Fruit fly (Drosophila melanogaster) whole organism, embryonic: ENCODE data around the gene RluA-1.

Source experiments
- Aef1 ChIP-seq: fragments of 200-800 bp; sonication (Bioruptor generic); IDR thresholded peaks from 3 replicates; pipeline ENCODE4 v1.3.6; 2022; ENCODE audit warnings: missing biosample characterization, missing genetic modification characterization
- Atf3 ChIP-seq: fragments of 200-800 bp; sonication (Bioruptor generic); optimal IDR thresholded peaks from 3 replicates; lab custom pipeline; 2016; ENCODE audit warnings: missing biosample characterization, missing genetic modification characterization
- CG10147 ChIP-seq: fragments of 200-800 bp; sonication (Bioruptor generic); optimal IDR thresholded peaks from 2 replicates; lab custom pipeline; 2019; ENCODE audit warnings: missing biosample characterization, mild to moderate bottlenecking, missing genetic modification characterization, moderate library complexity
- CG11247 ChIP-seq: fragments of 200-800 bp; sonication (Bioruptor generic); IDR thresholded peaks from 2 replicates; pipeline ENCODE4 v1.3.6; 2022; ENCODE audit warnings: missing biosample characterization, missing genetic modification characterization
- CG11504 ChIP-seq: fragments of 200-800 bp; sonication (Bioruptor generic); optimal IDR thresholded peaks from 3 replicates; lab custom pipeline; 2019; ENCODE audit warnings: missing biosample characterization, mild to moderate bottlenecking, missing genetic modification characterization, moderate library complexity
- CG13775 ChIP-seq: fragments of 200-800 bp; sonication (Bioruptor generic); optimal IDR thresholded peaks from 3 replicates; lab custom pipeline; 2017; ENCODE audit warnings: missing biosample characterization, mild to moderate bottlenecking, missing genetic modification characterization
- CG15073 ChIP-seq: fragments of 200-800 bp; sonication (Bioruptor generic); optimal IDR thresholded peaks from 2 replicates; lab custom pipeline; 2016; ENCODE audit warnings: missing biosample characterization, missing genetic modification characterization
- CG1603 ChIP-seq: fragments of 200-800 bp; sonication (Bioruptor generic); optimal IDR thresholded peaks from 2 replicates; lab custom pipeline; 2019; ENCODE audit warnings: missing biosample characterization, mild to moderate bottlenecking, missing genetic modification characterization, moderate library complexity
- CG1647 ChIP-seq: fragments of 200-800 bp; sonication (Bioruptor generic); optimal IDR thresholded peaks from 3 replicates; lab custom pipeline; 2016; ENCODE audit warnings: missing biosample characterization, missing genetic modification characterization
- CG17568 ChIP-seq: fragments of 200-800 bp; sonication (Bioruptor generic); optimal IDR thresholded peaks from 2 replicates; lab custom pipeline; 2018; ENCODE audit warnings: missing biosample characterization, mild to moderate bottlenecking, missing genetic modification characterization, moderate library complexity
- CG17912 ChIP-seq: fragments of 200-800 bp; sonication (Bioruptor generic); optimal IDR thresholded peaks from 2 replicates; lab custom pipeline; 2018; ENCODE audit warnings: missing biosample characterization, mild to moderate bottlenecking, missing genetic modification characterization
- CG42726 ChIP-seq: fragments of 200-800 bp; sonication (Bioruptor generic); IDR thresholded peaks from 2 replicates; pipeline ENCODE4 v1.3.6; 2022; ENCODE audit warnings: missing biosample characterization, missing genetic modification characterization; ENCODE audit not compliant: partially characterized antibody
- CG4404 ChIP-seq: fragments of 200-800 bp; sonication (Bioruptor generic); IDR thresholded peaks from 2 replicates; pipeline ENCODE4 v1.3.6; 2022; ENCODE audit warnings: missing biosample characterization, missing genetic modification characterization
- CG6791 ChIP-seq: fragments of 200-800 bp; sonication (Bioruptor generic); IDR thresholded peaks from 3 replicates; pipeline ENCODE4 v1.3.6; 2022; ENCODE audit warnings: missing biosample characterization, missing genetic modification characterization; ENCODE audit not compliant: partially characterized antibody
- CG7271 ChIP-seq: fragments of 200-800 bp; sonication (Bioruptor generic); optimal IDR thresholded peaks from 2 replicates; lab custom pipeline; 2018; ENCODE audit warnings: missing biosample characterization, mild to moderate bottlenecking, missing genetic modification characterization, moderate library complexity
- CG7372 ChIP-seq: fragments of 200-800 bp; sonication (Bioruptor generic); IDR thresholded peaks from 2 replicates; pipeline ENCODE4 v1.3.6; 2022; ENCODE audit warnings: missing biosample characterization, missing genetic modification characterization
- CG7839 ChIP-seq: fragments of 200-800 bp; sonication (Bioruptor generic); optimal IDR thresholded peaks from 3 replicates; lab custom pipeline; 2018; ENCODE audit warnings: missing biosample characterization, mild to moderate bottlenecking, missing genetic modification characterization, moderate library complexity
- CG8089 ChIP-seq: fragments of 200-800 bp; sonication (Bioruptor generic); optimal IDR thresholded peaks from 3 replicates; lab custom pipeline; 2016; ENCODE audit warnings: missing biosample characterization, missing genetic modification characterization
- CG8290 ChIP-seq, 3 experiments: fragments of 200-800 bp; sonication (Bioruptor generic); optimal IDR thresholded peaks; 2 replicates each; lab custom pipeline; 2016 to 2019; ENCODE audit warnings: missing biosample characterization in 3 of 3, missing genetic modification characterization in 3 of 3, mild to moderate bottlenecking in 2 of 3, moderate library complexity in 1 of 3
- CG9727 ChIP-seq: fragments of 200-800 bp; sonication (Bioruptor generic); optimal IDR thresholded peaks from 3 replicates; lab custom pipeline; 2017; ENCODE audit warnings: missing biosample characterization, mild to moderate bottlenecking, missing genetic modification characterization
- Camta ChIP-seq: fragments of 200-800 bp; sonication (Bioruptor generic); optimal IDR thresholded peaks from 2 replicates; lab custom pipeline; 2016; ENCODE audit warnings: missing biosample characterization, missing genetic modification characterization
- Ets97D ChIP-seq: fragments of 200-800 bp; sonication (Bioruptor generic); optimal IDR thresholded peaks from 3 replicates; lab custom pipeline; 2016; ENCODE audit warnings: missing biosample characterization, missing genetic modification characterization
- Fer1 ChIP-seq: fragments of 200-800 bp; sonication (Bioruptor generic); optimal IDR thresholded peaks from 2 replicates; lab custom pipeline; 2017; ENCODE audit warnings: missing biosample characterization, mild to moderate bottlenecking, missing genetic modification characterization
- H2.0 ChIP-seq: fragments of 200-800 bp; sonication (Bioruptor generic); IDR thresholded peaks from 2 replicates; pipeline ENCODE4 v1.3.6; 2022; ENCODE audit warnings: missing biosample characterization, missing genetic modification characterization
- HLH4C ChIP-seq: fragments of 200-800 bp; sonication (Bioruptor generic); IDR thresholded peaks from 3 replicates; pipeline ENCODE4 v1.3.6; 2022; ENCODE audit warnings: missing biosample characterization, missing genetic modification characterization; ENCODE audit not compliant: partially characterized antibody
- Hr39 ChIP-seq: fragments of >200 bp; optimal IDR thresholded peaks from 2 replicates; lab custom pipeline; 2017
- Hr78 ChIP-seq, 2 experiments: fragments of 200-800 bp in 1 of 2; fragments of >200 bp in 1 of 2; sonication (Bioruptor generic) in 1 of 2; optimal IDR thresholded peaks; 2 replicates each; lab custom pipeline; 2017 to 2019; ENCODE audit warnings: missing biosample characterization in 2 of 2, missing genetic modification characterization in 2 of 2, mild to moderate bottlenecking in 1 of 2, moderate library complexity in 1 of 2
- PHDP ChIP-seq: fragments of 200-800 bp; sonication (Bioruptor generic); optimal IDR thresholded peaks from 3 replicates; lab custom pipeline; 2018; ENCODE audit warnings: missing biosample characterization, mild to moderate bottlenecking, missing genetic modification characterization, moderate library complexity
- ato ChIP-seq: fragments of 200-800 bp; sonication (Bioruptor generic); IDR thresholded peaks from 2 replicates; pipeline ENCODE4 v1.3.6; 2022; ENCODE audit warnings: missing biosample characterization, missing genetic modification characterization; ENCODE audit not compliant: partially characterized antibody
- bowl ChIP-seq: fragments of 200-800 bp; sonication (Bioruptor generic); IDR thresholded peaks from 2 replicates; pipeline ENCODE4 v1.3.6; 2022; ENCODE audit warnings: missing biosample characterization, missing genetic modification characterization
- bsh ChIP-seq, 2 experiments: fragments of 200-800 bp; sonication (Bioruptor generic); optimal IDR thresholded peaks; 2 replicates each; lab custom pipeline; 2017 to 2018; ENCODE audit warnings: mild to moderate bottlenecking in 2 of 2, missing biosample characterization in 2 of 2, missing genetic modification characterization in 2 of 2, moderate library complexity in 1 of 2
- cato ChIP-seq: fragments of 200-800 bp; sonication (Bioruptor generic); optimal IDR thresholded peaks from 2 replicates; lab custom pipeline; 2016; ENCODE audit warnings: missing biosample characterization, missing genetic modification characterization, borderline replicate concordance
- caup ChIP-seq: fragments of 200-800 bp; sonication (Bioruptor generic); optimal IDR thresholded peaks from 3 replicates; lab custom pipeline; 2017; ENCODE audit warnings: missing biosample characterization, mild to moderate bottlenecking, missing genetic modification characterization, moderate library complexity; ENCODE audit not compliant: severe bottlenecking
- chn ChIP-seq: fragments of 200-800 bp; sonication (Bioruptor generic); optimal IDR thresholded peaks from 2 replicates; lab custom pipeline; 2016; ENCODE audit warnings: missing biosample characterization, missing genetic modification characterization
- crol ChIP-seq: fragments of 200-800 bp; sonication (Bioruptor generic); IDR thresholded peaks from 2 replicates; pipeline ENCODE4 v1.3.6; 2022; ENCODE audit warnings: missing biosample characterization, missing genetic modification characterization
- gcm ChIP-seq: fragments of 200-800 bp; sonication (Bioruptor generic); optimal IDR thresholded peaks from 2 replicates; lab custom pipeline; 2019; ENCODE audit warnings: missing biosample characterization, mild to moderate bottlenecking, missing genetic modification characterization, moderate library complexity
- gro ChIP-seq: fragments of 200-800 bp; sonication (Bioruptor generic); optimal IDR thresholded peaks from 2 replicates; lab custom pipeline; 2016; ENCODE audit warnings: missing biosample characterization, missing genetic modification characterization
- hb ChIP-seq: fragments of 200-800 bp; sonication (Bioruptor generic); IDR thresholded peaks from 3 replicates; pipeline ENCODE4 v1.3.6; 2022; ENCODE audit warnings: missing biosample characterization, missing genetic modification characterization; ENCODE audit not compliant: partially characterized antibody
- jing ChIP-seq: fragments of 200-800 bp; sonication (Bioruptor generic); optimal IDR thresholded peaks from 2 replicates; lab custom pipeline; 2018; ENCODE audit warnings: missing biosample characterization, mild to moderate bottlenecking, missing genetic modification characterization
- lab ChIP-seq: fragments of 200-800 bp; sonication (Bioruptor generic); optimal IDR thresholded peaks from 3 replicates; lab custom pipeline; 2017; ENCODE audit warnings: missing biosample characterization, missing genetic modification characterization, mild to moderate bottlenecking, moderate library complexity, missing genetic modification reagents
- mirr ChIP-seq: fragments of 200-800 bp; sonication (Bioruptor generic); optimal IDR thresholded peaks from 3 replicates; lab custom pipeline; 2018; ENCODE audit warnings: missing biosample characterization, mild to moderate bottlenecking, missing genetic modification characterization
- org-1 ChIP-seq: fragments of 200-800 bp; sonication (Bioruptor generic); optimal IDR thresholded peaks from 2 replicates; lab custom pipeline; 2017; ENCODE audit warnings: missing biosample characterization, missing genetic modification characterization
- otp ChIP-seq: fragments of 200-800 bp; sonication (Bioruptor generic); IDR thresholded peaks from 3 replicates; pipeline ENCODE4, ENCODE4 v1.3.6; 2022; ENCODE audit warnings: missing biosample characterization, missing genetic modification characterization
- pzg ChIP-seq: fragments of 200-800 bp; sonication (Bioruptor generic); optimal IDR thresholded peaks from 3 replicates; lab custom pipeline; 2018; ENCODE audit warnings: missing biosample characterization, mild to moderate bottlenecking, missing genetic modification characterization, moderate library complexity
- row ChIP-seq: fragments of 200-800 bp; sonication (Bioruptor generic); IDR thresholded peaks from 3 replicates; pipeline ENCODE4 v1.3.6; 2022; ENCODE audit warnings: missing biosample characterization, missing genetic modification characterization
- slp2 ChIP-seq: fragments of 200-800 bp; sonication (Bioruptor generic); optimal IDR thresholded peaks from 2 replicates; lab custom pipeline; 2016; ENCODE audit warnings: missing biosample characterization, missing genetic modification characterization
- tin ChIP-seq: fragments of 200-800 bp; sonication (Bioruptor generic); optimal IDR thresholded peaks from 3 replicates; lab custom pipeline; 2016; ENCODE audit warnings: missing biosample characterization, missing genetic modification characterization
- unpg ChIP-seq: fragments of 200-800 bp; sonication (Bioruptor generic); optimal IDR thresholded peaks from 3 replicates; lab custom pipeline; 2018; ENCODE audit warnings: missing biosample characterization, mild to moderate bottlenecking, missing genetic modification characterization, moderate library complexity

RluA-1 gene

DNA sequence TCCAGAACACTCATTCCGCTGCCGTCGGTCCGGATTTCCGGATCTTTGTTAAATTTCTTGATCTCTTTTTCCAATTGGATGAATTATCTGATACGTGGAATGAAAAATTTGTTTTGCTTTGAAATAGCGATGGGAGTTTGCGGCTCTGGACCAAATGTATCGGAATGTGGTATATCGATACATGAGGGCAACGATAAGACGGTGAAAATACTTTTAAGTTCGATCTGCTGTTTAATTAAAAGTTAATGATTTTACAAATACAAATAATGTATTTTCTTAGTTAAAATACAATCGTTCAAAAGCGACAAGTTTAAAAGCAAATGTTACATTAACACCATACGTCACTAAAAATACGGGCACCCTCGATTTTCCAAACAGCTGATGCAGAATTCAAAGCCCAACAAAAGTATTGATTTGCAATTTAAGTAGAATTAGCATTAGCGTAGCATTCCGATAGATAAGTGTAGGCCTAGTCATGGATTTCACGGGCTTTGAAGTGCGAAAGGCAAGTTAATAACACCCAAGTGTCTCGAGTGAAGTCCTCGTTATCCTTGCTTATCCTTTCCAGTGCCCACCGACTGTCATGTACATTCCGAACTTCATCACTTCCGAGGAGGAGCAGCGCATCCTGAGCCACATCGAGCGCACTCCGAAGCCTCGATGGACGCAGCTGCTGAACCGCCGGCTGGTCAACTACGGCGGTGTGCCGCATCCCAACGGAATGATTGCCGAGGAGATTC, 14.5 kb upstream of the RluA-1 start, which contains the start of the genes Cog4 and CG6144 (continued):
- 0 out of 3 replicates have a peak, but pooled peaks have one; percentile 17 for TF ChIP-seq Aef1 (GFP tag; lab: Robert Waterston, UW)
- no peak for TF ChIP-seq CG10147
- TF ChIP-seq bowl (GFP tag; lab: Robert Waterston, UW), result no peak
- TF ChIP-seq CG8290 (GFP tag; optimal IDR thresholded peaks at IDR 0.05; lab: Kevin White, UChicago), result no peak
- no peak for TF ChIP-seq CG8290 (tag; optimal IDR thresholded peaks at IDR 0.05; lab: Kevin White, UChicago)
- TF ChIP-seq unpg (GFP tag; lab: Kevin White, UChicago), result no peak
- TF ChIP-seq org-1 (GFP tag; lab: Kevin White, UChicago), result no peak
- TF ChIP-seq cato (GFP tag; lab: Kevin White, UChicago), result no peak
- peak; percentile 29 for TF ChIP-seq Ets97D (GFP tag; lab: Kevin White, UChicago)
- TF ChIP-seq CG7271 (tag; lab: Kevin White, UChicago), result no peak
- no peak for TF ChIP-seq mirr (GFP tag; lab: Kevin White, UChicago)
- TF ChIP-seq Atf3 (GFP tag; lab: Kevin White, UChicago), result no peak
- TF ChIP-seq PHDP, result no peak
- no peak for TF ChIP-seq Fer1 (GFP tag; lab: Kevin White, UChicago)
- no peak for TF ChIP-seq CG15073 (GFP tag; lab: Kevin White, UChicago)
- no peak for TF ChIP-seq bsh (GFP tag; optimal IDR thresholded peaks at IDR 0.05; lab: Kevin White, UChicago)
- TF ChIP-seq HLH4C (GFP tag; lab: Robert Waterston, UW), result peak; percentile 79
- no peak for TF ChIP-seq Hr78 (GFP tag; optimal IDR thresholded peaks at IDR 0.05; lab: Kevin White, UChicago)
- no peak for TF ChIP-seq CG7372 (GFP tag; lab: Robert Waterston, UW)
- no peak for TF ChIP-seq CG11504 (tag; lab: Kevin White, UChicago)
- TF ChIP-seq slp2, result no peak
- TF ChIP-seq row (GFP tag; lab: Robert Waterston, UW), result peak; percentile 84
- peak; percentile 26; the same call in 1 of the 2 replicates for TF ChIP-seq ato (GFP tag; lab: Robert Waterston, UW)
- no peak for TF ChIP-seq caup
- TF ChIP-seq crol, result no peak
- no peak for TF ChIP-seq Hr39
- no peak for TF ChIP-seq CG9727
- no peak for TF ChIP-seq CG7839 (tag; lab: Kevin White, UChicago)
- no peak for TF ChIP-seq CG17912 (GFP tag; lab: Kevin White, UChicago)
- TF ChIP-seq CG8089 (GFP tag; lab: Kevin White, UChicago), result no peak
- TF ChIP-seq CG1647 (GFP tag; lab: Kevin White, UChicago), result no peak
- TF ChIP-seq Camta (GFP tag; lab: Kevin White, UChicago), result no peak
- no peak for TF ChIP-seq jing (GFP tag; lab: Kevin White, UChicago)
- TF ChIP-seq CG4404 (GFP tag; lab: Robert Waterston, UW), result no peak
- TF ChIP-seq lab (GFP tag; lab: Kevin White, UChicago), result no peak
- TF ChIP-seq H2.0 (GFP tag; lab: Robert Waterston, UW), result no peak
- TF ChIP-seq gcm (GFP tag; lab: Kevin White, UChicago), result no peak
- no peak for TF ChIP-seq gro (GFP tag; lab: Kevin White, UChicago)
- TF ChIP-seq CG13775 (GFP tag; lab: Kevin White, UChicago), result peak; percentile 11
- no peak for TF ChIP-seq chn
- TF ChIP-seq CG17568, result no peak
- TF ChIP-seq CG1603 (tag; lab: Kevin White, UChicago), result no peak
- no peak for TF ChIP-seq CG11247
- peak; percentile 77 for TF ChIP-seq CG6791 (GFP tag; lab: Robert Waterston, UW)
- TF ChIP-seq pzg, result peak; percentile 61
- TF ChIP-seq CG42726 (GFP tag; lab: Robert Waterston, UW), result no peak; the same call in 1 of the 2 replicates
- 0 out of 3 replicates have a peak, but pooled peaks have one; percentile 8 for TF ChIP-seq otp
- TF ChIP-seq hb, result peak; percentile 27; the same call in 2 of the 3 replicates
- peak; percentile 2 for TF ChIP-seq tin
